Fruit fly (Drosophila melanogaster) whole organism, embryonic: ENCODE data around the gene Hexo1.

ENCODE experiments used
- BtbVII ChIP-seq: fragments of 200-800 bp; sonication (Bioruptor generic); optimal IDR thresholded peaks from 3 replicates; lab custom pipeline; 2017; ENCODE audit warnings: missing biosample characterization, mild to moderate bottlenecking, missing genetic modification characterization
- CG11085 ChIP-seq: fragments of 200-800 bp; sonication (Bioruptor generic); IDR thresholded peaks from 2 replicates; pipeline ENCODE4 v1.3.6; 2022; ENCODE audit warnings: missing biosample characterization, missing genetic modification characterization
- CG12104 ChIP-seq: fragments of 200-800 bp; sonication (Bioruptor generic); optimal IDR thresholded peaks from 3 replicates; lab custom pipeline; 2016; ENCODE audit warnings: missing biosample characterization, missing genetic modification characterization
- CG12155 ChIP-seq: fragments of 200-800 bp; sonication (Bioruptor generic); optimal IDR thresholded peaks from 3 replicates; lab custom pipeline; 2016; ENCODE audit warnings: missing biosample characterization, missing genetic modification characterization
- CG12659 ChIP-seq: fragments of 200-800 bp; sonication (Bioruptor generic); optimal IDR thresholded peaks from 3 replicates; lab custom pipeline; 2017; ENCODE audit warnings: mild to moderate bottlenecking, missing biosample characterization, missing genetic modification reagents, missing genetic modification characterization
- CG12942 ChIP-seq: fragments of 200-800 bp; sonication (Bioruptor generic); optimal IDR thresholded peaks from 3 replicates; lab custom pipeline; 2016; ENCODE audit warnings: missing biosample characterization, missing genetic modification characterization
- CG14014 ChIP-seq: fragments of 200-800 bp; sonication (Bioruptor generic); IDR thresholded peaks from 2 replicates; pipeline ENCODE4 v1.3.6; 2022; ENCODE audit warnings: missing biosample characterization, missing genetic modification characterization
- CG14860 ChIP-seq: fragments of 200-800 bp; sonication (Bioruptor generic); IDR thresholded peaks from 3 replicates; pipeline ENCODE4 v1.3.6; 2022; ENCODE audit warnings: missing biosample characterization, missing genetic modification characterization; ENCODE audit not compliant: partially characterized antibody
- CG15514 ChIP-seq: fragments of 200-800 bp; sonication (Bioruptor generic); optimal IDR thresholded peaks from 3 replicates; lab custom pipeline; 2017; ENCODE audit warnings: missing biosample characterization, missing genetic modification characterization, mild to moderate bottlenecking, moderate library complexity, missing genetic modification reagents
- CG16813 ChIP-seq: fragments of 200-800 bp; sonication (Bioruptor generic); IDR thresholded peaks from 3 replicates; pipeline ENCODE4 v1.3.6; 2022; ENCODE audit warnings: missing biosample characterization, missing genetic modification characterization; ENCODE audit not compliant: partially characterized antibody
- CG2120 ChIP-seq: fragments of 200-800 bp; sonication (Bioruptor generic); optimal IDR thresholded peaks from 3 replicates; lab custom pipeline; 2016; ENCODE audit warnings: missing biosample characterization, missing genetic modification characterization
- CG2199 ChIP-seq: fragments of 200-800 bp; sonication (Bioruptor generic); IDR thresholded peaks from 3 replicates; pipeline ENCODE4 v1.3.6; 2022; ENCODE audit warnings: missing biosample characterization, missing genetic modification characterization
- CG30431 ChIP-seq: fragments of 200-800 bp; sonication (Bioruptor generic); optimal IDR thresholded peaks from 2 replicates; lab custom pipeline; 2017; ENCODE audit warnings: missing biosample characterization, missing genetic modification characterization
- CG31365 ChIP-seq: fragments of 200-800 bp; sonication (Bioruptor generic); optimal IDR thresholded peaks from 2 replicates; lab custom pipeline; 2018; ENCODE audit warnings: missing biosample characterization, mild to moderate bottlenecking, missing genetic modification characterization
- CG3726 ChIP-seq: fragments of 200-800 bp; sonication (Bioruptor generic); IDR thresholded peaks from 3 replicates; pipeline ENCODE4, ENCODE4 v1.3.6; 2022; ENCODE audit warnings: missing biosample characterization, missing genetic modification characterization
- CG9215 ChIP-seq: fragments of 200-800 bp; sonication (Bioruptor generic); IDR thresholded peaks from 2 replicates; pipeline ENCODE4 v1.3.6; 2022; ENCODE audit warnings: missing biosample characterization, missing genetic modification characterization
- CTCF ChIP-seq: fragments of 200-800 bp; sonication (Bioruptor generic); optimal IDR thresholded peaks from 2 replicates; lab custom pipeline; 2017; ENCODE audit warnings: missing biosample characterization, mild to moderate bottlenecking, missing genetic modification characterization, moderate library complexity
- Dref ChIP-seq: fragments of 200-800 bp; sonication (Bioruptor generic); IDR thresholded peaks from 2 replicates; pipeline ENCODE4 v1.3.6; 2022; ENCODE audit warnings: missing biosample characterization, missing genetic modification characterization
- Fer1 ChIP-seq: fragments of 200-800 bp; sonication (Bioruptor generic); optimal IDR thresholded peaks from 2 replicates; lab custom pipeline; 2017; ENCODE audit warnings: missing biosample characterization, mild to moderate bottlenecking, missing genetic modification characterization
- GATAe ChIP-seq: fragments of 200-800 bp; sonication (Bioruptor generic); conservative IDR thresholded peaks from 2 replicates; pipeline ENCODE4 v1.3.6; 2022; ENCODE audit warnings: missing biosample characterization, missing genetic modification characterization
- Hmx ChIP-seq: fragments of 200-800 bp; sonication (Bioruptor generic); optimal IDR thresholded peaks from 2 replicates; lab custom pipeline; 2016; ENCODE audit warnings: missing biosample characterization, missing genetic modification characterization
- Kr ChIP-seq: fragments of 200-800 bp; sonication (Bioruptor generic); optimal IDR thresholded peaks from 2 replicates; lab custom pipeline; 2017; ENCODE audit warnings: missing biosample characterization, mild to moderate bottlenecking, missing genetic modification characterization
- Myb ChIP-seq: fragments of 200-800 bp; sonication (Bioruptor generic); optimal IDR thresholded peaks from 2 replicates; lab custom pipeline; 2016; ENCODE audit warnings: missing biosample characterization, missing genetic modification characterization
- NfI ChIP-seq: fragments of 200-800 bp; sonication (Bioruptor generic); optimal IDR thresholded peaks from 3 replicates; lab custom pipeline; 2018; ENCODE audit warnings: missing biosample characterization, mild to moderate bottlenecking, missing genetic modification characterization, moderate library complexity
- Sox100B ChIP-seq: fragments of 200-800 bp; sonication (Bioruptor generic); optimal IDR thresholded peaks from 3 replicates; lab custom pipeline; 2018; ENCODE audit warnings: missing biosample characterization, mild to moderate bottlenecking, missing genetic modification characterization
- Sox102F ChIP-seq: fragments of 200-800 bp; sonication (Bioruptor generic); optimal IDR thresholded peaks from 2 replicates; lab custom pipeline; 2018; ENCODE audit warnings: missing biosample characterization, mild to moderate bottlenecking, missing genetic modification characterization, moderate library complexity
- Spps ChIP-seq: fragments of 200-800 bp; sonication (Bioruptor generic); optimal IDR thresholded peaks from 2 replicates; lab custom pipeline; 2018; ENCODE audit warnings: missing biosample characterization, mild to moderate bottlenecking, missing genetic modification characterization
- Xrp1 ChIP-seq: fragments of 200-800 bp; sonication (Bioruptor generic); IDR thresholded peaks from 2 replicates; pipeline ENCODE4 v1.3.6; 2022; ENCODE audit warnings: missing biosample characterization, missing genetic modification characterization
- YL-1 ChIP-seq: fragments of 200-800 bp; sonication (Bioruptor generic); optimal IDR thresholded peaks from 3 replicates; lab custom pipeline; 2017; ENCODE audit warnings: missing biosample characterization, mild to moderate bottlenecking, missing genetic modification characterization
- ab ChIP-seq: fragments of 200-800 bp; sonication (Bioruptor generic); optimal IDR thresholded peaks from 2 replicates; lab custom pipeline; 2016; ENCODE audit warnings: missing biosample characterization, missing genetic modification characterization
- ap ChIP-seq: fragments of 200-800 bp; sonication (Bioruptor generic); IDR thresholded peaks from 2 replicates; pipeline ENCODE4 v1.3.6; 2022; ENCODE audit warnings: missing biosample characterization, missing genetic modification characterization
- ato ChIP-seq: fragments of 200-800 bp; sonication (Bioruptor generic); IDR thresholded peaks from 2 replicates; pipeline ENCODE4 v1.3.6; 2022; ENCODE audit warnings: missing biosample characterization, missing genetic modification characterization; ENCODE audit not compliant: partially characterized antibody
- bbx ChIP-seq: fragments of 200-800 bp; sonication (Bioruptor generic); IDR thresholded peaks from 2 replicates; pipeline ENCODE4 v1.3.6; 2022; ENCODE audit warnings: missing biosample characterization, missing genetic modification characterization; ENCODE audit not compliant: partially characterized antibody
- dati ChIP-seq: fragments of 200-800 bp; sonication (Bioruptor generic); IDR thresholded peaks from 2 replicates; pipeline ENCODE4 v1.3.6; 2022; ENCODE audit warnings: missing biosample characterization, missing genetic modification characterization
- disco-r ChIP-seq: fragments of 200-800 bp; sonication (Bioruptor generic); optimal IDR thresholded peaks from 2 replicates; lab custom pipeline; 2016; ENCODE audit warnings: missing biosample characterization, missing genetic modification characterization
- fd96Cb ChIP-seq: fragments of 200-800 bp; sonication (Bioruptor generic); optimal IDR thresholded peaks from 2 replicates; lab custom pipeline; 2018; ENCODE audit warnings: missing biosample characterization, mild to moderate bottlenecking, missing genetic modification characterization, moderate library complexity
- grn ChIP-seq: fragments of 200-800 bp; sonication (Bioruptor generic); optimal IDR thresholded peaks from 3 replicates; lab custom pipeline; 2017; ENCODE audit warnings: missing biosample characterization, missing genetic modification characterization
- ham ChIP-seq: fragments of 200-800 bp; sonication (Bioruptor generic); IDR thresholded peaks from 2 replicates; pipeline ENCODE4 v1.3.6; 2022; ENCODE audit warnings: missing biosample characterization, missing genetic modification characterization
- ken ChIP-seq: fragments of 200-800 bp; sonication (Bioruptor generic); IDR thresholded peaks from 3 replicates; pipeline ENCODE4 v1.3.6; 2022; ENCODE audit warnings: missing biosample characterization, missing genetic modification characterization
- lmd ChIP-seq: fragments of 200-800 bp; sonication (Bioruptor generic); IDR thresholded peaks from 2 replicates; pipeline ENCODE4 v1.3.6; 2022; ENCODE audit warnings: missing biosample characterization, missing genetic modification characterization
- lov ChIP-seq, 2 experiments: fragments of 200-800 bp in 1 of 2; fragments of >200 bp in 1 of 2; sonication (Bioruptor generic) in 1 of 2; IDR thresholded peaks in 1 of 2; optimal IDR thresholded peaks in 1 of 2; 2 replicates in 1 of 2; 3 replicates in 1 of 2; pipeline versions ENCODE4 v1.3.6 to Lab custom; 2017 to 2022; ENCODE audit warnings: missing biosample characterization in 1 of 2, missing genetic modification characterization in 1 of 2
- nau ChIP-seq: fragments of 200-800 bp; sonication (Bioruptor generic); optimal IDR thresholded peaks from 3 replicates; lab custom pipeline; 2017; ENCODE audit warnings: missing biosample characterization, mild to moderate bottlenecking, missing genetic modification characterization, missing genetic modification reagents
- odd ChIP-seq: fragments of 200-800 bp; sonication (Bioruptor generic); optimal IDR thresholded peaks from 2 replicates; lab custom pipeline; 2017; ENCODE audit warnings: missing biosample characterization, mild to moderate bottlenecking, missing genetic modification characterization
- onecut ChIP-seq: fragments of 200-800 bp; sonication (Bioruptor generic); IDR thresholded peaks from 2 replicates; pipeline ENCODE4 v1.3.6; 2022; ENCODE audit warnings: missing biosample characterization, missing genetic modification characterization
- pita ChIP-seq: fragments of 200-800 bp; sonication (Bioruptor generic); optimal IDR thresholded peaks from 2 replicates; lab custom pipeline; 2017; ENCODE audit warnings: missing biosample characterization, mild to moderate bottlenecking, missing genetic modification characterization
- pros ChIP-seq: fragments of 200-800 bp; sonication (Bioruptor generic); optimal IDR thresholded peaks from 3 replicates; lab custom pipeline; 2019; ENCODE audit warnings: missing biosample characterization, mild to moderate bottlenecking, missing genetic modification characterization, moderate library complexity
- salm ChIP-seq: fragments of 200-800 bp; sonication (Bioruptor generic); optimal IDR thresholded peaks from 2 replicates; lab custom pipeline; 2018; ENCODE audit warnings: missing biosample characterization, mild to moderate bottlenecking, missing genetic modification characterization
- sr ChIP-seq: fragments of 200-800 bp; sonication (Bioruptor generic); IDR thresholded peaks from 3 replicates; pipeline ENCODE4 v1.3.6; 2022; ENCODE audit warnings: missing biosample characterization, missing genetic modification characterization
- tio ChIP-seq: fragments of 200-800 bp; sonication (Bioruptor generic); optimal IDR thresholded peaks from 2 replicates; lab custom pipeline; 2017; ENCODE audit warnings: missing biosample characterization, missing genetic modification characterization, inconsistent platforms
- wdn ChIP-seq: fragments of 200-800 bp; sonication (Bioruptor generic); IDR thresholded peaks from 2 replicates; pipeline ENCODE4 v1.3.6; 2022; ENCODE audit warnings: missing biosample characterization, missing genetic modification characterization
- yki ChIP-seq: fragments of >200 bp; optimal IDR thresholded peaks from 3 replicates; lab custom pipeline; 2018
- z ChIP-seq: fragments of 200-800 bp; sonication (Bioruptor generic); IDR thresholded peaks from 3 replicates; pipeline ENCODE4 v1.3.6; 2022; ENCODE audit warnings: missing biosample characterization, missing genetic modification characterization

Hexo1 gene

dm6 chr3L:4282627-4283026 lies 5.8 kb upstream of the Hexo1 start, which contains the start of gene CG11583 (continued):
- TF ChIP-seq CG16813 (no peak), nau (GFP tag; lab: Kevin White, UChicago) (no peak), CG2199 (no peak), CG12942 (GFP tag; lab: Kevin White, UChicago) (peak; percentile 24), CG12104 (GFP tag; lab: Kevin White, UChicago) (no peak), CG14014 (GFP tag; lab: Robert Waterston, UW) (peak; percentile 25; the same call in 1 of the 2 replicates), Sox102F (GFP tag; lab: Kevin White, UChicago) (no peak), wdn (GFP tag; lab: Robert Waterston, UW) (no peak), CG11085 (GFP tag; lab: Robert Waterston, UW) (no peak), grn (GFP tag; lab: Kevin White, UChicago) (no peak), pros (GFP tag; lab: Kevin White, UChicago) (no peak), sr (GFP tag; lab: Robert Waterston, UW) (no peak), ato (no peak), CG31365 (tag; lab: Kevin White, UChicago) (no peak), YL-1 (peak; percentile 88), salm (no peak), ken (GFP tag; lab: Robert Waterston, UW) (no peak), tio (GFP tag; lab: Kevin White, UChicago) (no peak), CG14860 (GFP tag; lab: Robert Waterston, UW) (no peak), Kr (GFP tag; lab: Kevin White, UChicago) (no peak), lmd (GFP tag; lab: Robert Waterston, UW) (no peak), Myb (GFP tag; lab: Kevin White, UChicago) (peak; percentile 92), CTCF (GFP tag; lab: Kevin White, UChicago) (peak; percentile 36), GATAe (GFP tag; lab: Robert Waterston, UW) (no peak), CG9215 (no peak), Dref (peak; percentile 38; the same call in 1 of the 2 replicates), CG2120 (GFP tag; lab: Kevin White, UChicago) (peak; percentile 73), Spps (no peak), ham (GFP tag; lab: Robert Waterston, UW) (no peak), Xrp1 (GFP tag; lab: Robert Waterston, UW) (peak; percentile 35; the same call in 1 of the 2 replicates), CG3726 (GFP tag; lab: Robert Waterston, UW) (no peak), CG12659 (GFP tag; lab: Kevin White, UChicago) (peak; percentile 63), pita (GFP tag; lab: Kevin White, UChicago) (no peak), yki (no peak), dati (GFP tag; lab: Robert Waterston, UW) (no peak), fd96Cb (tag; lab: Kevin White, UChicago) (no peak), disco-r (GFP tag; lab: Kevin White, UChicago) (no peak), CG12155 (GFP tag; lab: Kevin White, UChicago) (peak; percentile 43), Fer1 (GFP tag; lab: Kevin White, UChicago) (peak; percentile 42), odd (GFP tag; lab: Kevin White, UChicago) (no peak), BtbVII (peak; percentile 5), ap (GFP tag; lab: Robert Waterston, UW) (no peak), z (no peak), lov (optimal IDR thresholded peaks at IDR 0.05; lab: Kevin White, UChicago) (no peak), lov (GFP tag; IDR thresholded peaks at IDR 0.05; lab: Robert Waterston, UW) (no peak), CG15514 (peak; percentile 97), onecut (no peak), CG30431 (GFP tag; lab: Kevin White, UChicago) (no peak), bbx (GFP tag; lab: Robert Waterston, UW) (0 out of 2 replicates have a peak, but pooled peaks have one; percentile 8), ab (GFP tag; lab: Kevin White, UChicago) (no peak), Hmx (GFP tag; lab: Kevin White, UChicago) (no peak), Sox100B (GFP tag; lab: Kevin White, UChicago) (no peak), NfI (GFP tag; lab: Kevin White, UChicago) (peak; percentile 52)
